Fruit fly (Drosophila melanogaster) whole organism, pupa: ENCODE data around the gene CG8319.

ENCODE experiments used
- CG10348 ChIP-seq: fragments of 200-800 bp; sonication (Bioruptor generic); IDR thresholded peaks from 2 replicates; pipeline ENCODE4 v1.3.6; 2022; ENCODE audit warnings: missing biosample characterization, missing genetic modification characterization
- CG12605 ChIP-seq: fragments of 200-800 bp; sonication (Bioruptor generic); IDR thresholded peaks from 2 replicates; pipeline ENCODE4 v1.3.6; 2022; ENCODE audit warnings: missing biosample characterization, missing genetic modification characterization
- CG13204 ChIP-seq: fragments of 200-800 bp; sonication (Bioruptor generic); optimal IDR thresholded peaks from 2 replicates; lab custom pipeline; 2018; ENCODE audit warnings: missing biosample characterization, mild to moderate bottlenecking, missing genetic modification characterization, moderate library complexity
- CG14655 ChIP-seq: fragments of 200-800 bp; sonication (Bioruptor generic); optimal IDR thresholded peaks from 3 replicates; lab custom pipeline; 2017; ENCODE audit warnings: mild to moderate bottlenecking, missing biosample characterization, missing genetic modification reagents, missing genetic modification characterization
- CG15710 ChIP-seq: fragments of 200-800 bp; sonication (Bioruptor generic); optimal IDR thresholded peaks from 2 replicates; lab custom pipeline; 2018; ENCODE audit warnings: missing biosample characterization, mild to moderate bottlenecking, missing genetic modification characterization, moderate library complexity
- CG17806 ChIP-seq: fragments of 200-800 bp; sonication (Bioruptor generic); optimal IDR thresholded peaks from 2 replicates; lab custom pipeline; 2018; ENCODE audit warnings: missing biosample characterization, mild to moderate bottlenecking, missing genetic modification characterization, moderate library complexity
- CG32121 ChIP-seq: fragments of 200-800 bp; sonication (Bioruptor generic); IDR thresholded peaks from 2 replicates; pipeline ENCODE4 v1.3.6; 2022; ENCODE audit warnings: missing biosample characterization, missing genetic modification characterization
- CG34367 ChIP-seq: fragments of 200-800 bp; sonication (Bioruptor generic); optimal IDR thresholded peaks from 2 replicates; lab custom pipeline; 2018; ENCODE audit warnings: missing biosample characterization, mild to moderate bottlenecking, missing genetic modification characterization
- CG4496 ChIP-seq: fragments of 200-800 bp; sonication (Bioruptor generic); IDR thresholded peaks from 3 replicates; pipeline ENCODE4 v1.3.6; 2022; ENCODE audit warnings: missing biosample characterization, missing genetic modification characterization
- CG8159 ChIP-seq: fragments of 200-800 bp; sonication (Bioruptor generic); optimal IDR thresholded peaks from 3 replicates; lab custom pipeline; 2018; ENCODE audit warnings: missing biosample characterization, mild to moderate bottlenecking, missing genetic modification characterization, moderate library complexity
- CG8301 ChIP-seq: fragments of 200-800 bp; sonication (Bioruptor generic); optimal IDR thresholded peaks from 2 replicates; lab custom pipeline; 2018; ENCODE audit warnings: missing biosample characterization, mild to moderate bottlenecking, missing genetic modification characterization
- CG9948 ChIP-seq: fragments of 200-800 bp; sonication (Bioruptor generic); optimal IDR thresholded peaks from 2 replicates; lab custom pipeline; 2018; ENCODE audit warnings: missing biosample characterization, mild to moderate bottlenecking, missing genetic modification characterization, moderate library complexity
- D1 ChIP-seq: fragments of 200-800 bp; sonication (Bioruptor generic); optimal IDR thresholded peaks from 2 replicates; lab custom pipeline; 2018; ENCODE audit warnings: missing biosample characterization, mild to moderate bottlenecking, missing genetic modification characterization, moderate library complexity
- EcR ChIP-seq: fragments of 200-800 bp; sonication (Bioruptor generic); optimal IDR thresholded peaks from 3 replicates; lab custom pipeline; 2019; ENCODE audit warnings: missing biosample characterization, missing genetic modification characterization, mild to moderate bottlenecking, moderate library complexity, missing genetic modification reagents
- Ets98B ChIP-seq: fragments of 200-800 bp; sonication (Bioruptor generic); IDR thresholded peaks from 2 replicates; pipeline ENCODE4 v1.3.6; 2022; ENCODE audit warnings: missing biosample characterization, missing genetic modification characterization
- Pif1A ChIP-seq: fragments of 200-800 bp; sonication (Bioruptor generic); optimal IDR thresholded peaks from 3 replicates; lab custom pipeline; 2016; ENCODE audit warnings: missing biosample characterization, missing genetic modification characterization
- Pif1B ChIP-seq: fragments of 200-800 bp; sonication (Bioruptor generic); optimal IDR thresholded peaks from 3 replicates; lab custom pipeline; 2016; ENCODE audit warnings: missing biosample characterization, missing genetic modification characterization
- Snoo ChIP-seq: fragments of 200-800 bp; sonication (Bioruptor generic); optimal IDR thresholded peaks from 3 replicates; lab custom pipeline; 2017; ENCODE audit warnings: missing biosample characterization, mild to moderate bottlenecking, missing genetic modification characterization, inconsistent platforms
- fd96Ca ChIP-seq: fragments of 200-800 bp; sonication (Bioruptor generic); IDR thresholded peaks from 3 replicates; pipeline ENCODE4 v1.3.6; 2022; ENCODE audit warnings: missing biosample characterization, missing genetic modification characterization
- gl ChIP-seq: fragments of 200-800 bp; sonication (Bioruptor generic); optimal IDR thresholded peaks from 2 replicates; lab custom pipeline; 2018; ENCODE audit warnings: missing biosample characterization, mild to moderate bottlenecking, missing genetic modification characterization
- rn ChIP-seq: fragments of 200-800 bp; sonication (Bioruptor generic); IDR thresholded peaks from 2 replicates; pipeline ENCODE4 v1.3.6; 2022; ENCODE audit warnings: missing biosample characterization, missing genetic modification characterization

The CG8319 gene

DNA sequence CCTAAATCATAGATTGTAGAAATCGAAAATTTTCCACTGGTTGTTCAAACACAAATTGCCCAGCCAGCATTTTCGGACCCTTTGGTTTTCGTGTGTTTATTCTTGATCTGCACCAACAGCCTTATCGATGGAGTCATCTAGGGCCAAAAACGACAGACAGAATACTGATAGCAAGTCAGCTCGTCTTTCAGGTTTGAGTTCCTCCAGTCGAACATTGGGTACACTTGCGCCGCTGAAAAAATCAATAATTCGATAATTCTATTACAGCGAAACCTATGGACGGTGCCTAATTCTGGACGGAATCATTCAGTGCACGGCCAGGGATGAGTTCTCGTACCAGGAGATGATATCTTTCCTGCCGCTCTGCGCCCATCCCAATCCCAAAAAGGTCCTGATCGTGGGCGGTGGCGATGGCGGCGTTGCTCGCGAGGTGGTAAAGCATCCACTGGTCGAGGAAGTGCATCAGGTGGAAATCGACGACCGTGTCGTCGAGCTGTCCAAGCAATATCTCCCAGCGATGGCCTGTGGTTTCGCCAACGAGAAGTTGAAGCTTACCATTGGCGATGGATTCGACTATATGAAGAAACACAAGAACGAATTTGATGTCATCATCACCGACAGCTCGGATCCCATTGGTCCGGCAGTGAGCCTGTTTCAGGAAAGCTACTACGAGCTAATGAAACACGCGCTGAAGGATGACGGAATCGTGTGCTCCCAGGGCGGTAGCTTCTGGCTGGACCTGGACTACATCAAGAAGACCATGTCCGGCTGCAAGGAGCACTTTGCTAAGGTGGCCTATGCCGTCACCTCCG, 5.2 kb downstream of the CG8319 start:
- no peak for TF ChIP-seq CG17806 (tag; lab: Kevin White, UChicago)
- TF ChIP-seq Pif1B: no peak
- no peak for TF ChIP-seq CG9948 (tag; lab: Kevin White, UChicago)
- TF ChIP-seq Pif1A (GFP tag; lab: Kevin White, UChicago): no peak
- no peak for TF ChIP-seq CG13204 (GFP tag; lab: Kevin White, UChicago)
- TF ChIP-seq fd96Ca: no peak
- no peak for TF ChIP-seq gl
- no peak for TF ChIP-seq Ets98B (GFP tag; lab: Robert Waterston, UW)
- TF ChIP-seq CG10348: no peak
- TF ChIP-seq CG14655 (GFP tag; lab: Kevin White, UChicago): no peak
- TF ChIP-seq CG4496 (GFP tag; lab: Robert Waterston, UW): no peak
- no peak for TF ChIP-seq CG34367 (tag; lab: Kevin White, UChicago)

DNA sequence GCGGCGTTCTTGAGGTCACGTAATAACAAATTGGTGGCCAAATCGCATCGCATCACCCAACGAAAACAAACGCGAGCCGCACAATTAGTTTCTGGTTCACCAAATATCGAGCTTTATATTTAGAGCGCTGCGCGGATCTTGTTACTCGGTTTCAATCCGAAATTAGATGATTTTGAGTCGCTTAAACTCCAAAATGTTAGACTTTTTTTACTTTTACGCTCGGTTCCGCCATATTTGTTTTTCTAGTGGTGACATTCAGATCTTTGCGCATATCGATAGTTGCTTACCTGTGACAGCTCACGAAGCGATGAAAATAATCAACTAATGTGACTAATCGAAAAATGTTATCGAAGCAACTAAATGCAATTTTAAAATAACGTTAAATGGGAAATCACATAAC, 10.2 kb downstream of the CG8319 start, which contains the start of gene Scm:
TSS of gene Scm (minus strand) at position 251 of the 400 bp plus-strand sequence.
- TF ChIP-seq CG8301 (tag; lab: Kevin White, UChicago): no peak
- TF ChIP-seq CG34367 (tag; lab: Kevin White, UChicago): no peak
- TF ChIP-seq Snoo (tag; lab: Kevin White, UChicago): no peak
- no peak for TF ChIP-seq CG10348
- TF ChIP-seq CG32121: no peak; the same call in 1 of the 2 replicates
- no peak for TF ChIP-seq CG14655 (GFP tag; lab: Kevin White, UChicago)
- no peak for TF ChIP-seq D1 (tag; lab: Kevin White, UChicago)

DNA sequence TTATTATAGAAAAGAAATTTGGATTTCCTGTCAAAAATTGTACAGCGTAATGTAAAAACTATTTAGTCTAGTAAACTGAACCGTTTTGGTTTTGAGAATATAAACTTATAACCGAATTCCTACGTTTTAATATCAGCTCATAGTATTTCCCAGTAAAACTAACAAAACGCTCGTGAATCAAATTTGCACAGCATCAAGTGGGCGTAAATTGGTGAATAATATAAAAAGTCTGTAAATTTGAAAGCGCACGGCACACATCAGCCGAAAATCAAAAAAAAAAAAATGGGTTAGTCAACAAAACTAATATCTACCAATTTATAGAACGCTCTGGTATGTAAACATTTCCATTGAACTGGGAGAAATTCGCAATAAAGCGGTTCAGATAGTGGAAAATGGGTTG, 10.8 kb downstream of the CG8319 start, which contains the start of gene Dh44:
TSS of gene Dh44 (plus strand) at position 301 of the 400 bp plus-strand sequence.
- no peak for TF ChIP-seq CG13204 (GFP tag; lab: Kevin White, UChicago)
- no peak for TF ChIP-seq CG8301 (tag; lab: Kevin White, UChicago)
- TF ChIP-seq CG8159 (tag; lab: Kevin White, UChicago): no peak
- TF ChIP-seq CG4496 (GFP tag; lab: Robert Waterston, UW): no peak
- TF ChIP-seq Pif1A (GFP tag; lab: Kevin White, UChicago): no peak
- TF ChIP-seq CG10348: no peak
- no peak for TF ChIP-seq D1 (tag; lab: Kevin White, UChicago)
- TF ChIP-seq CG32121: no peak
- TF ChIP-seq Pif1B: no peak
- TF ChIP-seq CG34367 (tag; lab: Kevin White, UChicago): no peak
- no peak for TF ChIP-seq EcR
- TF ChIP-seq CG15710: no peak

DNA sequence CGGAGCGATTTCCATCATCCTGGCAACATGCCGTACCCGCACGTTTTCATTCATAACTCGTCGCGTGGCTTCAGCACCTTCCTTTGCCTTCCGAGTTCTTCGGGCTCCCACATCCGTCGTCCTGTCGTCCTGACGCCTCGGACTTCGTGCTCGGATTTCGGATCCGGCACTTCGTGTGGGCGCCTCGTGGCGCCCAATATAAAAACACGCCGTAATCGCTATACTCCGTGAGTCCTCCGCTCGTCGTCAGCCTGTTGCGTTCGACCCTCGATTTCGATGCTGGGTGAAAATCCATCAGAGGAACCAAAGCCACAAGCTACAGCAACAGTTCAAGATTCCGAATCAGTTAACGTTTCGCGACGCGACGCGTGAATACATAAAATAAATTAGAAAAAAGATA, 13.2 kb downstream of the CG8319 start:
- TF ChIP-seq Pif1A (GFP tag; lab: Kevin White, UChicago): no peak

DNA sequence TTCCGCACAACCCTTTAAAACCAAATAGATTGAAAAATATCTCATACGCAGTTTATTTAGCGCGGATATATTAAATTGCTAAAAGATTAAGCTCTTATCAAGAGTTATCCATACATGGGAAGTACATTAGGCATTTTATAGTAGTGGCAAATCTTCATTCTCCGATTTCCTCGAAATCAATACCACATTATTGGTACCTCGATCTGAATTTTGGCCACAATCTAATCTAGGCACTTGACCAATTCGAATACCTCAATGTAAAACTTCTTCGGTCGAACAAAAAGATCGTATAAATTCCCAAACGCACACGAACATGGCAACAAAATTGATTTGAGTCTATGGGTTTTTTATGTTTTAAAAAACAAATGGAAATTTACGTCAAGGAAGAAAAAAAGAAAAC, 16.9 kb downstream of the CG8319 start:
- TF ChIP-seq CG14655 (GFP tag; lab: Kevin White, UChicago) (no peak), CG32121 (no peak), Snoo (tag; lab: Kevin White, UChicago) (no peak), D1 (tag; lab: Kevin White, UChicago) (no peak), CG10348 (no peak), Ets98B (GFP tag; lab: Robert Waterston, UW) (no peak), Pif1A (GFP tag; lab: Kevin White, UChicago) (no peak), CG8159 (tag; lab: Kevin White, UChicago) (no peak), fd96Ca (no peak), CG4496 (GFP tag; lab: Robert Waterston, UW) (no peak), Pif1B (no peak), CG17806 (tag; lab: Kevin White, UChicago) (no peak), CG13204 (GFP tag; lab: Kevin White, UChicago) (no peak), CG15710 (no peak), CG9948 (tag; lab: Kevin White, UChicago) (no peak), CG12605 (GFP tag; lab: Robert Waterston, UW) (no peak), CG34367 (tag; lab: Kevin White, UChicago) (no peak)

DNA sequence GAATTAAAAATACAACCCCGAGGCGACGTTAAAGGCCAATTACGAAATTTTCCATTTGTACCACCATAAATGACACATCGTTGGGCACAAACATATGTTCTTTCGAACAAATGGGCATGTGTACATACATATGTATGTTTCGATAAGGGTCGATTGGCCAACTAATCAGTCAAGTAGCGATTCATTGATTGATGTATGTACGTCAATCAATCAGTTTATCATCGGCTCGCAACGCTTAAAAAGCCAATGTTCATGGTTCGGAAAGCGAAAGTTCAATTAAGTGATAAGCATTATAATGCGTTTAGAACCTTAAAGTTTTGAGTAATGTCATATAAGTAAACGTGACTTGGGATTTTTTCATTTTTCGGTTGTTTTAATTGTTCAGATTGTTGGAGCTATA, 17.5 kb downstream of the CG8319 start:
- TF ChIP-seq CG8301 (tag; lab: Kevin White, UChicago) (no peak), Pif1B (no peak), rn (GFP tag; lab: Robert Waterston, UW) (no peak), Pif1A (GFP tag; lab: Kevin White, UChicago) (no peak), CG32121 (no peak), D1 (tag; lab: Kevin White, UChicago) (no peak), CG14655 (GFP tag; lab: Kevin White, UChicago) (no peak), EcR (no peak), CG9948 (tag; lab: Kevin White, UChicago) (no peak), CG12605 (GFP tag; lab: Robert Waterston, UW) (no peak), CG8159 (tag; lab: Kevin White, UChicago) (no peak), fd96Ca (no peak), CG34367 (tag; lab: Kevin White, UChicago) (no peak), CG13204 (GFP tag; lab: Kevin White, UChicago) (no peak), gl (no peak)
